Worm (Caenorhabditis elegans): ENCODE measurements around the gene F41G4.7.

The F41G4.7 gene

ce11 chrX:16813606-16814330 is 22.4 kb downstream of the F41G4.7 start, which contains the start of gene cas-1 (continued):
- no peak for TF ChIP-seq nhr-19 (GFP tag; conservative IDR thresholded peaks at IDR 0.05)
- no peak for TF ChIP-seq snpc-4 (tag; optimal IDR thresholded peaks at IDR 0.05)
- peak; percentile 17 for TF ChIP-seq fkh-8 (tag; optimal IDR thresholded peaks at IDR 0.05)
- TF ChIP-seq lin-15B (tag; optimal IDR thresholded peaks at IDR 0.05) = no peak
- no peak for TF ChIP-seq egl-13 (tag; optimal IDR thresholded peaks at IDR 0.05)
- no peak for TF ChIP-seq nhr-47 (tag; optimal IDR thresholded peaks at IDR 0.05)
- no peak for TF ChIP-seq pag-3 (tag; optimal IDR thresholded peaks at IDR 0.05; ENCODE audit: borderline replicate concordance, insufficient read depth)
- TF ChIP-seq ztf-11 (tag; optimal IDR thresholded peaks at IDR 0.05) = no peak
- no peak for TF ChIP-seq hlh-4 (tag; optimal IDR thresholded peaks at IDR 0.05)
- TF ChIP-seq ces-1 (GFP tag; optimal IDR thresholded peaks at IDR 0.05) = no peak
- TF ChIP-seq nhr-11 (tag; optimal IDR thresholded peaks at IDR 0.05) = no peak
- no peak for TF ChIP-seq elt-3 (tag; optimal IDR thresholded peaks at IDR 0.05)
- TF ChIP-seq isw-1 (GFP tag; IDR thresholded peaks at IDR 0.05) = no peak
- no peak for TF ChIP-seq nhr-12 (tag; optimal IDR thresholded peaks at IDR 0.05)
- TF ChIP-seq unc-62 (GFP tag; optimal IDR thresholded peaks at IDR 0.05) = no peak
- TF ChIP-seq fos-1 (tag; optimal IDR thresholded peaks at IDR 0.05) = peak; percentile 42
- TF ChIP-seq C04F5.9 (tag; optimal IDR thresholded peaks at IDR 0.05) = no peak
- TF ChIP-seq efl-3 (GFP tag; optimal IDR thresholded peaks at IDR 0.05) = no peak
- no peak for TF ChIP-seq alr-1 (tag; optimal IDR thresholded peaks at IDR 0.05; ENCODE audit: borderline replicate concordance)
- no peak for TF ChIP-seq aha-1 (tag; optimal IDR thresholded peaks at IDR 0.05)
- no peak for TF ChIP-seq nhr-90 (tag; optimal IDR thresholded peaks at IDR 0.05; ENCODE audit: poor library complexity)
- no peak for TF ChIP-seq grh-1 (GFP tag; IDR thresholded peaks at IDR 0.05)
- TF ChIP-seq lsy-2 (tag; optimal IDR thresholded peaks at IDR 0.05) = peak in 1 of 2 experiments; percentile 31
- peak; percentile 13 for TF ChIP-seq jun-1 (tag; optimal IDR thresholded peaks at IDR 0.05)
- TF ChIP-seq xbp-1 (tag; optimal IDR thresholded peaks at IDR 0.05) = no peak
- TF ChIP-seq nhr-76 (tag; optimal IDR thresholded peaks at IDR 0.05) = no peak
- TF ChIP-seq fkh-10 (GFP tag; optimal IDR thresholded peaks at IDR 0.05) = no peak
- no peak for TF ChIP-seq ceh-8 (GFP tag; optimal IDR thresholded peaks at IDR 0.05)
- no peak for TF ChIP-seq lin-39 (tag; optimal IDR thresholded peaks at IDR 0.05)
- TF ChIP-seq hpl-2 (GFP tag; optimal IDR thresholded peaks at IDR 0.05) = no peak
- TF ChIP-seq swsn-7 (tag; optimal IDR thresholded peaks at IDR 0.05) = no peak
- peak; percentile 85 for TF ChIP-seq zip-4 (GFP tag; optimal IDR thresholded peaks at IDR 0.05)
- peak; percentile 30 for TF ChIP-seq blmp-1 (tag; optimal IDR thresholded peaks at IDR 0.05)
- TF ChIP-seq nhr-77 (tag; optimal IDR thresholded peaks at IDR 0.05) = no peak
- no peak for TF ChIP-seq pqm-1 (tag; optimal IDR thresholded peaks at IDR 0.05)
- no peak for TF ChIP-seq lir-3 (tag; optimal IDR thresholded peaks at IDR 0.05; ENCODE audit: poor library complexity)
- no peak for TF ChIP-seq sox-4 (tag; optimal IDR thresholded peaks at IDR 0.05)
- no peak for TF ChIP-seq sptf-1 (tag; optimal IDR thresholded peaks at IDR 0.05)
- no peak for TF ChIP-seq vab-15 (tag; optimal IDR thresholded peaks at IDR 0.05)

DNA sequence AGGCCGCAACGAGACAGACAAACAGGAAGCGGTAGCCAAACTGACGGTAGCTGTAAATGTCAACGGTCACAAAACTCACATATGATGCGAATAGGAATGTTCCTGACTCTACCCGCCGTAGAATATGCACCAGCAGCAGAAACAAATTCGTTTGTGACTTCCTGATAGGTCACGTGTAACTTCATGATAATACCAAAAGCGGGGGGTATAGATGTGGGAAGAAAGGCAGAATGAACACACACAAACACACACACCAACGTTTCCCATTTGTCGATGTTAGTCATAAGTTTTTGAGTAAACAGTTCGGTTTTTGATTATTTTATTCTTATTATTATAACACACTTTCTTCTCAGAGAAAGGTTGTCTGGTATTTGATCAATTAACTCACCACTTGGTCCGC is 23.1 kb downstream of the F41G4.7 start:
- TF ChIP-seq vab-15 (tag; optimal IDR thresholded peaks at IDR 0.05) (no peak), jun-1 (tag; optimal IDR thresholded peaks at IDR 0.05) (no peak), elt-2 (tag; optimal IDR thresholded peaks at IDR 0.05) (peak; percentile 56), nhr-90 (tag; optimal IDR thresholded peaks at IDR 0.05; ENCODE audit: poor library complexity) (peak; percentile 6), elt-3 (tag; optimal IDR thresholded peaks at IDR 0.05) (no peak), lin-35 (GFP tag; optimal IDR thresholded peaks at IDR 0.05) (peak in 1 of 2 experiments; percentile 38), efl-1 (optimal IDR thresholded peaks at IDR 0.05) (no peak), efl-1 (GFP tag; optimal IDR thresholded peaks at IDR 0.05 in 1 of 2) (peak in 1 of 2 experiments; percentile 92)
